Worm (Caenorhabditis elegans): Measurements from ENCODE around the gene btb-8.

btb-8 gene

DNA sequence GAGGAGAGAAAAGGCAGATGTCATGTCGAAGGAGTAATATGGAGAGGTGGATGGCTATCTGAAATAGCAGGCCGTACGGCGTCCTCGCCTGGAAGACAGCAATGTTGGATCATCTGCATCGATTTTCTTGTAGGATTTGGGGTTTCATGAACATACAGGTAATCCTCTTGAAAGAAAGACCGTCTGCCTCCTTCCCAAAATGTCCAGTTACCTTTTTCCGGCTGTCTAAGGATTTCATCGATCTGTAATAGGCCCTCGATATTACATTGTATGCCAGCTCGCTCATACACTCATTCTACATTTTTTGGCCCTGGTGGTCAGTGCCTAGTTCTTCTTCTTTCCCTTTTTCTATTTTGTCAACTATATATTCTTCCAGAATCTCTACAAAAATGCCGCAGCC is at the start of gene btb-8, which contains the start of gene fbxb-5:
Gene btb-8 (plus strand): TSS at position 377 of the 400 bp plus-strand sequence.
Gene fbxb-5 (minus strand): TSS at position 101 of the 400 bp plus-strand sequence.
- TF ChIP-seq ztf-11 (tag; optimal IDR thresholded peaks at IDR 0.05) = no peak
- TF ChIP-seq gmeb-1 (tag; optimal IDR thresholded peaks at IDR 0.05) = no peak
- TF ChIP-seq nhr-129 (tag; optimal IDR thresholded peaks at IDR 0.05) = no peak
- TF ChIP-seq blmp-1 (tag; optimal IDR thresholded peaks at IDR 0.05; ENCODE audit: insufficient read depth) = no peak
- TF ChIP-seq dmd-4 (tag; optimal IDR thresholded peaks at IDR 0.05) = no peak
- TF ChIP-seq F13H6.1 (tag; optimal IDR thresholded peaks at IDR 0.05) = no peak
- TF ChIP-seq sma-9 (GFP tag; optimal IDR thresholded peaks at IDR 0.05) = no peak
- TF ChIP-seq sma-9 (tag; optimal IDR thresholded peaks at IDR 0.05) = no peak
- no peak for TF ChIP-seq unc-39 (tag; optimal IDR thresholded peaks at IDR 0.05)

DNA sequence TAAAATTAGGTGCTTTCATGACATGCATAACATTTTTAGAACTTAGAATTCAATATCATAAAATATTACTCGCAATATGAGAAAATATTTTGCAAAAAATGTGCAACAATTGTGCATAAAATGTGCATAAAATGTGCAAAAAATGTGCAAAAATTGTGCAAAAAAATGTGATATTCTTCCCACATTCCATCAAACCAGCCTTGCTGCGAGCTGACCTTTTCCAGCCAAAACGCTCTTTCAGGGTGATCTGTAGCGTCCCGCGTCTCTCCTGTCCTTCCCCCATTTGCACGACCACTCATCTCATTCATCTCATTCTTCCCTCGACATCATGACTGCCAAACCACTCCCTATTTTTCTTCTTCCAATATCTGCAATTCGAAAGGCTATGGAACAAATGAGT is 46.5 kb upstream of the btb-8 start, which contains the start of gene fbxb-17:
Gene fbxb-17 (plus strand): TSS at position 301 of the 400 bp plus-strand sequence.
- TF ChIP-seq nhr-23 (tag; optimal IDR thresholded peaks at IDR 0.05) (peak; percentile 1), nhr-6 (tag; optimal IDR thresholded peaks at IDR 0.05) (no peak)

DNA sequence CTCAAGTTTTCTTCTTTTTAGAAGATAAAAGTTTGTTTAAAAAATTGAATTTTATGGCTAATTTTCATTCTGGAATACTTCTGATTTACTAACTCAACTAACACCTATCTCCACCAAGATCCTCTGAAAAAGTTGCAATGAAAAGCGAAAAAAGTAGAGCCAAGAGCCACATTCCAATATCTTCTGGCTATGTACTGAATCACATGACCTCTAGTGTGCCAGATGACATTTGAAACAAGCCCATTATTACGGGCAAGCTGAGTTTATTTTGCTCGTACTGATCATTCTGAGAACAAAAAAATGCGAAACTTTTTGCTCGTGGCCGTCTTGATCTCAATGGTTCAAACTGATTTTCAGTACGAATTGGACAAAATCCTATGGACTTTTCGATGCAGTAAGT is 43.5 kb upstream of the btb-8 start, which contains the start of gene irld-36:
Gene irld-36 (plus strand): TSS at position 301 of the 400 bp plus-strand sequence.
- TF ChIP-seq ztf-1 (GFP tag; conservative IDR thresholded peaks at IDR 0.05) (no peak), nhr-6 (tag; optimal IDR thresholded peaks at IDR 0.05) (no peak), sem-4 (tag; optimal IDR thresholded peaks at IDR 0.05) (no peak), lsy-2 (tag; optimal IDR thresholded peaks at IDR 0.05) (no peak), elt-1 (tag; optimal IDR thresholded peaks at IDR 0.05) (no peak), mab-5 (tag; optimal IDR thresholded peaks at IDR 0.05) (no peak), elt-3 (tag; optimal IDR thresholded peaks at IDR 0.05) (no peak), dmd-4 (tag; optimal IDR thresholded peaks at IDR 0.05) (no peak), ama-1 (optimal IDR thresholded peaks at IDR 0.05) (no peak), nhr-12 (tag; optimal IDR thresholded peaks at IDR 0.05) (no peak), F13H6.1 (tag; optimal IDR thresholded peaks at IDR 0.05) (no peak), nhr-129 (tag; optimal IDR thresholded peaks at IDR 0.05) (no peak), ceh-82 (tag; optimal IDR thresholded peaks at IDR 0.05) (no peak), skn-1 (tag; optimal IDR thresholded peaks at IDR 0.05) (no peak), ztf-11 (tag; optimal IDR thresholded peaks at IDR 0.05) (no peak), unc-62 (GFP tag; optimal IDR thresholded peaks at IDR 0.05) (no peak), aly-2 (tag; optimal IDR thresholded peaks at IDR 0.05) (no peak), snpc-4 (tag; optimal IDR thresholded peaks at IDR 0.05) (no peak), nhr-10 (tag; optimal IDR thresholded peaks at IDR 0.05) (no peak)

DNA sequence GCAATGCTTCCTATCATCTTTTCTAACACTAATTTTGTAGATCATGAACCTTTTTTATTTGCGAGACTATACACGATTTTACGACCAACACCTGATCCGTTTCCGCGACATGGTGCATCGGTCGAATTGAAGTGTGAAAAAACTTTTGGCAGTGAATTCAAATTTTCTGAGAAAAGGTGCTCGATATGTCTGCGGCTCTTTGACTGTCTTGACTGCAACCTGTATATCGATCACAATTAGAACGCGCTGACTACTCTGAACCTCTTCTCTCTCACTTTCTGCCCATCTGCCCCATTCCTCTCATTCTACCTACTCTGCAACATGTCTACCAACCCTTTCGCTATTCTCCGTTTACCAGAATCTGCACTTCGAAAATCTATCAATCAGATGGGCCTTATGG is 40.4 kb upstream of the btb-8 start, which contains the start of gene fbxb-26:
Gene fbxb-26 (plus strand): TSS at position 301 of the 400 bp plus-strand sequence.
- TF ChIP-seq nhr-23 (tag; optimal IDR thresholded peaks at IDR 0.05) = no peak
- no peak for TF ChIP-seq lin-39 (tag; optimal IDR thresholded peaks at IDR 0.05)
- TF ChIP-seq lin-13 (GFP tag; optimal IDR thresholded peaks at IDR 0.05) = no peak
- no peak for TF ChIP-seq nhr-6 (tag; optimal IDR thresholded peaks at IDR 0.05)

ce11 chrII:1683742-1684141 is 38.8 kb upstream of the btb-8 start, which contains the start of gene fbxb-25:
Gene fbxb-25, plus strand, starts transcription at chrII:1684042.
- no peak for TF ChIP-seq ztf-1 (GFP tag; conservative IDR thresholded peaks at IDR 0.05)
- TF ChIP-seq ama-1 (optimal IDR thresholded peaks at IDR 0.05) = no peak
- TF ChIP-seq aly-2 (tag; optimal IDR thresholded peaks at IDR 0.05) = no peak
- no peak for TF ChIP-seq unc-62 (GFP tag; optimal IDR thresholded peaks at IDR 0.05)
- no peak for TF ChIP-seq peb-1 (tag; optimal IDR thresholded peaks at IDR 0.05)
- no peak for TF ChIP-seq nhr-6 (tag; optimal IDR thresholded peaks at IDR 0.05)
- no peak for TF ChIP-seq ztf-11 (tag; optimal IDR thresholded peaks at IDR 0.05)
- no peak for TF ChIP-seq zag-1 (tag; optimal IDR thresholded peaks at IDR 0.05)
- TF ChIP-seq blmp-1 (tag; optimal IDR thresholded peaks at IDR 0.05; ENCODE audit: insufficient read depth) = no peak
- TF ChIP-seq lin-13 (GFP tag; optimal IDR thresholded peaks at IDR 0.05) = no peak
- no peak for TF ChIP-seq sma-3 (GFP tag; optimal IDR thresholded peaks at IDR 0.05)
- no peak for TF ChIP-seq ZK546.5 (tag; optimal IDR thresholded peaks at IDR 0.05)

- TF ChIP-seq nhr-77 (tag; optimal IDR thresholded peaks at IDR 0.05) = no peak
These were observed 33.8 kb upstream of the btb-8 start, which contains the start of the genes fbxb-18 and fbxb-19 for ce11 chrII:1688813-1689212. Gene fbxb-18, minus strand, starts transcription at chrII:1688913. Gene fbxb-19, minus strand, starts transcription at chrII:1689181.
